Fruit fly (Drosophila melanogaster) whole organism: ENCODE data around the gene CG1236.

Experiments used
- EcR ChIP-seq, 2 experiments: fragments of >200 bp; optimal IDR thresholded peaks; 2 replicates each; lab custom pipeline; 2017; ENCODE audit warnings: missing biosample characterization in 2 of 2, missing genetic modification characterization in 2 of 2, missing genetic modification reagents in 2 of 2
- psq ChIP-seq: fragments of >200 bp; optimal IDR thresholded peaks from 2 replicates; lab custom pipeline; 2017
- usp ChIP-seq: fragments of >200 bp; optimal IDR thresholded peaks from 2 replicates; lab custom pipeline; 2017; ENCODE audit warnings: missing biosample characterization, missing genetic modification characterization, mixed read lengths

dm6 chr3R:5716755-5717309, 19.7 kb upstream of the CG1236 start, which contains the start of gene cas:
- TF ChIP-seq EcR (GFP tag; optimal IDR thresholded peaks at IDR 0.05; lab: Kevin White, UChicago) (no peak), usp (GFP tag; lab: Kevin White, UChicago) (no peak), psq (lab: Kevin White, UChicago) (no peak)
